Worm (Caenorhabditis elegans): Measurements from ENCODE around the gene dhs-14.

The dhs-14 gene

DNA sequence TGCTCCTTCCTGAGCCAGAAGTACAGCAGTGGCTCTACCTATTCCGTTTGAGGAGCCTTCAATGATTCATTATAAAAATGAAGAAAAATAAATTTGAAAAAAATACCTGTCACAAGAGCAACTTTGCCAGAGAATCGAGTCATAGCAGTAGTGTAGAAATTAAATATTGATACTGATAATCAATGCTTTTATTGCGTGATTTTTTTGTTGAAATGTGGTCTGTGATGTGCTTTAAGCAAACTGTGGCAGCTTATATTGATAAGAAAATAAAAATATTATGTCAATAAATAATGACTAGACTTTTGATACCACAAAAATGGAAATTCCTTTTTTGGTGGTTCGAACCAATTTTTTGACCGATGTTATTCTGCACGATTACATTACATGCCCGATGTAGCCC, at the start of gene dhs-14:
TSS of gene dhs-14 (minus strand) at position 149 of the 400 bp plus-strand sequence.
- TF ChIP-seq tlp-1 (tag; optimal IDR thresholded peaks at IDR 0.05) (no peak), xbp-1 (tag; optimal IDR thresholded peaks at IDR 0.05) (no peak), nhr-90 (tag; optimal IDR thresholded peaks at IDR 0.05; ENCODE audit: poor library complexity) (no peak), swsn-7 (tag; optimal IDR thresholded peaks at IDR 0.05) (no peak), rnt-1 (tag; optimal IDR thresholded peaks at IDR 0.05) (no peak), alr-1 (tag; optimal IDR thresholded peaks at IDR 0.05; ENCODE audit: borderline replicate concordance) (no peak), lin-35 (GFP tag; optimal IDR thresholded peaks at IDR 0.05) (peak in 1 of 2 experiments; percentile 21), ama-1 (optimal IDR thresholded peaks at IDR 0.05) (no peak), lin-14 (GFP tag; optimal IDR thresholded peaks at IDR 0.05) (no peak), elt-2 (tag; optimal IDR thresholded peaks at IDR 0.05) (peak; percentile 71)

ce11 chrV:2813856-2814255, 48.9 kb upstream of the dhs-14 start, which contains the start of gene F54E2.9:
F54E2.9 (minus strand) TSS chrV:2813987.
- TF ChIP-seq nhr-71 (tag; optimal IDR thresholded peaks at IDR 0.05) (peak; percentile 23), efl-1 (optimal IDR thresholded peaks at IDR 0.05) (no peak), efl-1 (GFP tag; optimal IDR thresholded peaks at IDR 0.05 in 1 of 2) (peak in 1 of 2 experiments; percentile 85), hlh-4 (tag; optimal IDR thresholded peaks at IDR 0.05) (peak; percentile 82), tbx-2 (tag; optimal IDR thresholded peaks at IDR 0.05) (no peak), swsn-7 (tag; optimal IDR thresholded peaks at IDR 0.05) (no peak)

DNA sequence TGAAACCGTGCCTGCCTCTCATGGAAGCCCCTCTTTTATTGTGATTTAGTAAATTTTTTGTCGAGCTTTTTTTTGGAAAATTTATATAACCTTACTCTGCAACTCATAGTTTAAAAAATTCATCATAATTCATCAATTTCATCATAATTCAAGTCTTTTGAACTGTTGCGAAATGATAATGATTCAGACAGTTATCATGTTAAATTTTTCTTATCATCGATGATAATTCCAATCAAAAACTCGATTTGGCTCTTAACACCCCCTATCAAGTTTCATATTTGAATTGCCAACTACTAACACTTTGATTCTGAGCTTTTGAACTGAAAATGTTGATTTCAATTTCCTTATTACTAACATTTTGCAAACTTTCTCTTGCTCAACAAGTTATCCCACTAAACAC, 45.2 kb upstream of the dhs-14 start, which contains the start of gene F54E2.1:
TSS of gene F54E2.1 (plus strand) at position 235 of the 400 bp plus-strand sequence.
- TF ChIP-seq elt-2 (tag; optimal IDR thresholded peaks at IDR 0.05) (peak; percentile 87), aly-2 (tag; optimal IDR thresholded peaks at IDR 0.05) (no peak), lsy-2 (tag; optimal IDR thresholded peaks at IDR 0.05) (no peak), tlp-1 (tag; optimal IDR thresholded peaks at IDR 0.05) (peak; percentile 79), nhr-71 (tag; optimal IDR thresholded peaks at IDR 0.05) (no peak), nhr-28 (tag; optimal IDR thresholded peaks at IDR 0.05) (no peak), pqm-1 (tag; optimal IDR thresholded peaks at IDR 0.05) (peak; percentile 97), efl-1 (optimal IDR thresholded peaks at IDR 0.05) (no peak), efl-1 (GFP tag; optimal IDR thresholded peaks at IDR 0.05 in 1 of 2) (no peak), nhr-90 (tag; optimal IDR thresholded peaks at IDR 0.05; ENCODE audit: poor library complexity) (no peak), lin-13 (GFP tag; optimal IDR thresholded peaks at IDR 0.05) (no peak), fkh-10 (GFP tag; optimal IDR thresholded peaks at IDR 0.05) (no peak), nhr-77 (tag; optimal IDR thresholded peaks at IDR 0.05) (no peak), unc-98 (GFP tag; IDR thresholded peaks at IDR 0.05) (no peak), grh-1 (GFP tag; IDR thresholded peaks at IDR 0.05) (no peak), lin-35 (GFP tag; optimal IDR thresholded peaks at IDR 0.05) (peak in 1 of 2 experiments; percentile 25), mab-9 (GFP tag; IDR thresholded peaks at IDR 0.05) (no peak), nhr-47 (tag; optimal IDR thresholded peaks at IDR 0.05) (no peak), snu-23 (GFP tag; optimal IDR thresholded peaks at IDR 0.05) (no peak), nhr-12 (tag; optimal IDR thresholded peaks at IDR 0.05) (no peak), nhr-85 (tag) (no peak), C34B4.2 (tag; optimal IDR thresholded peaks at IDR 0.05) (no peak), irx-1 (tag; optimal IDR thresholded peaks at IDR 0.05) (no peak), unc-30 (tag; optimal IDR thresholded peaks at IDR 0.05) (no peak), fos-1 (tag; optimal IDR thresholded peaks at IDR 0.05) (no peak), ceh-88 (GFP tag; IDR thresholded peaks at IDR 0.05) (no peak), nhr-20 (tag; optimal IDR thresholded peaks at IDR 0.05) (no peak), lir-3 (tag; optimal IDR thresholded peaks at IDR 0.05; ENCODE audit: poor library complexity) (no peak), jun-1 (tag; optimal IDR thresholded peaks at IDR 0.05) (no peak), skn-1 (tag; optimal IDR thresholded peaks at IDR 0.05) (no peak), hlh-17 (GFP tag; optimal IDR thresholded peaks at IDR 0.05; ENCODE audit: borderline replicate concordance) (no peak), ztf-4 (tag; optimal IDR thresholded peaks at IDR 0.05) (no peak)

Data from whole organism, L1 larva.